Worm (Caenorhabditis elegans) whole organism, L4/young adult: ENCODE data around the gene srb-11.

Experiments used
- W03F9.2 ChIP-seq: fragments of 150-350 bp; optimal IDR thresholded peaks from 2 replicates; lab custom pipeline; 2014; ENCODE audit warnings: missing biosample characterization, missing genetic modification characterization
- dao-5 ChIP-seq: sonication (generic microtip); optimal IDR thresholded peaks from 2 replicates; lab custom pipeline; 2016; ENCODE audit warnings: missing genotype, missing genetic modification characterization, moderate library complexity, missing compliant biosample characterization
- him-1 ChIP-seq: sonication (generic microtip); optimal IDR thresholded peaks from 2 replicates; lab custom pipeline; 2016; ENCODE audit warnings: missing genotype, missing genetic modification reagents, missing genetic modification characterization, missing compliant biosample characterization

Gene srb-11

ce11 chrIII:6495191-6495723, 2.5 kb upstream of the srb-11 start, which contains the start of gene F23F12.13:
TSS of gene F23F12.13 (plus strand) at chrIII:6495673.
- no peak for TF ChIP-seq him-1 (tag; lab: Kevin White, UChicago)
- TF ChIP-seq dao-5 (tag; lab: Kevin White, UChicago): no peak
- no peak for TF ChIP-seq W03F9.2

- TF ChIP-seq dao-5 (tag; lab: Kevin White, UChicago): no peak
- TF ChIP-seq W03F9.2: no peak
- no peak for TF ChIP-seq him-1 (tag; lab: Kevin White, UChicago)
Observed at ce11 chrIII:6490989-6491388, 1.7 kb downstream of the srb-11 start.

- TF ChIP-seq dao-5 (tag; lab: Kevin White, UChicago) (no peak), him-1 (tag; lab: Kevin White, UChicago) (no peak), W03F9.2 (no peak)
Observed at ce11 chrIII:6489493-6489892, 3.2 kb downstream of the srb-11 start, which contains the start of gene rpt-3. TSS of gene rpt-3 (plus strand) at chrIII:6489793.

- peak; percentile 64 for TF ChIP-seq W03F9.2
- TF ChIP-seq dao-5 (tag; lab: Kevin White, UChicago): no peak
Observed at ce11 chrIII:6488916-6489315, 3.8 kb downstream of the srb-11 start.

ce11 chrIII:6482918-6483317, 9.8 kb downstream of the srb-11 start, which contains the start of gene chtb-2:
TSS of gene chtb-2 (plus strand) at chrIII:6483218.
- TF ChIP-seq him-1 (tag; lab: Kevin White, UChicago) (no peak), dao-5 (tag; lab: Kevin White, UChicago) (no peak), W03F9.2 (no peak)

ce11 chrIII:6479439-6479838, 13.3 kb downstream of the srb-11 start:
- no peak for TF ChIP-seq him-1 (tag; lab: Kevin White, UChicago)
- no peak for TF ChIP-seq dao-5 (tag; lab: Kevin White, UChicago)
- no peak for TF ChIP-seq W03F9.2

- no peak for TF ChIP-seq dao-5 (tag; lab: Kevin White, UChicago)
- TF ChIP-seq him-1 (tag; lab: Kevin White, UChicago): no peak
- TF ChIP-seq W03F9.2: no peak
Observed at ce11 chrIII:6478256-6479004, 14.3 kb downstream of the srb-11 start, which contains the start of gene zip-8. TSS of gene zip-8 (plus strand) at chrIII:6478955.

ce11 chrIII:6476380-6476779, 16.3 kb downstream of the srb-11 start:
- no peak for TF ChIP-seq W03F9.2
- no peak for TF ChIP-seq dao-5 (tag; lab: Kevin White, UChicago)
- no peak for TF ChIP-seq him-1 (tag; lab: Kevin White, UChicago)

ce11 chrIII:6471451-6471850, 21.3 kb downstream of the srb-11 start, which contains the start of gene wht-6:
TSS of gene wht-6 (plus strand) at chrIII:6471751.
- TF ChIP-seq dao-5 (tag; lab: Kevin White, UChicago) (no peak), him-1 (tag; lab: Kevin White, UChicago) (no peak), W03F9.2 (no peak)

- TF ChIP-seq him-1 (tag; lab: Kevin White, UChicago) (no peak), W03F9.2 (no peak), dao-5 (tag; lab: Kevin White, UChicago) (no peak)
Observed at ce11 chrIII:6467005-6467404, 25.7 kb downstream of the srb-11 start, which contains the start of gene T26A5.2. TSS of gene T26A5.2 (plus strand) at chrIII:6467305.

ce11 chrIII:6464913-6465312, 27.8 kb downstream of the srb-11 start, which contains the start of gene nduf-2.2:
TSS of gene nduf-2.2 (plus strand) at chrIII:6465222.
- TF ChIP-seq W03F9.2 (no peak), dao-5 (tag; lab: Kevin White, UChicago) (no peak), him-1 (tag; lab: Kevin White, UChicago) (no peak)

ce11 chrIII:6464113-6464571, 28.6 kb downstream of the srb-11 start:
- peak; percentile 21 for TF ChIP-seq him-1 (tag; lab: Kevin White, UChicago)
- TF ChIP-seq dao-5 (tag; lab: Kevin White, UChicago): no peak
- TF ChIP-seq W03F9.2: peak; percentile 47

- TF ChIP-seq W03F9.2: no peak
- no peak for TF ChIP-seq dao-5 (tag; lab: Kevin White, UChicago)
- no peak for TF ChIP-seq him-1 (tag; lab: Kevin White, UChicago)
Observed at ce11 chrIII:6463679-6464078, 29.0 kb downstream of the srb-11 start, which contains the start of gene dlc-1. TSS of gene dlc-1 (minus strand) at chrIII:6463779.

ce11 chrIII:6462610-6463009, 30.1 kb downstream of the srb-11 start, which contains the start of gene T26A5.8:
TSS of gene T26A5.8 (minus strand) at chrIII:6462856.
- TF ChIP-seq dao-5 (tag; lab: Kevin White, UChicago): no peak
- no peak for TF ChIP-seq him-1 (tag; lab: Kevin White, UChicago)
- TF ChIP-seq W03F9.2: no peak
